Worm (Caenorhabditis elegans): ENCODE measurements around the gene mcm-2.

The mcm-2 gene

ce11 chrII:11972266-11972665 lies 34.2 kb downstream of the mcm-2 start:
- TF ChIP-seq unc-130 (GFP tag; optimal IDR thresholded peaks at IDR 0.05) (peak; percentile 4), dpl-1 (GFP tag; optimal IDR thresholded peaks at IDR 0.05) (no peak), aly-2 (tag; optimal IDR thresholded peaks at IDR 0.05) (no peak), spr-1 (tag; optimal IDR thresholded peaks at IDR 0.05) (no peak), nhr-102 (tag; optimal IDR thresholded peaks at IDR 0.05) (no peak), lsy-2 (tag; optimal IDR thresholded peaks at IDR 0.05) (no peak), aha-1 (tag) (peak; percentile 40)

DNA sequence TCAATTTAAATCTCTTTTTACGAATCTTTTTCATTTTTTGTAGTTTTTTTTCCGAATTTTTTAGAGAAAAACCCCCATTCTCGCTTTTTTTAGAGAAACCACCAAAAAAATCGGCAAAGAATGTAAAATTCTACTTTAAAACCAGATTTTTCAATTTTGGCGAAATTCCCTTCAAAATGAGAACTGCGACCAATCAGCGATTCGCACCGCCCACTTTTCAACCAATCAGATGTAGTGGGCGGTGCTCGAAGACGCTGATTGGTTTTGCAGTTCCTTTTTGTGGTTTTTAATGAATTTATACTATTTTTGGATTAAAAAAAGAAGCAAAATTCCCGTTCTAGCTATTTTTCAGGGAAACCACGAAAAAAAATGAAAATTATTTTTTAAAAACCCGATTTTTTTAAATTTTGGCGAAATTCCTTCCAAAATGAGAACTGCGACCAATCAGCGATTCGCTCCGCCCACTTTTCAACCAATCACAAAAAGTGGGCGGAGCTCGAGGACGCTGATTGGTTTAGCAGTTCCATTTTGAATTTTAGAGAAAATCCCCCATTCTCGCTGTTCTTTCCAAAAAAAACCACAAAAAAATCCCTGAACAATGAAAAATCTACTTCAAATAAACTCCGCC lies 35.3 kb downstream of the mcm-2 start:
- no peak for TF ChIP-seq sdz-12 (GFP tag; optimal IDR thresholded peaks at IDR 0.05)
- TF ChIP-seq nhr-111 (GFP tag; optimal IDR thresholded peaks at IDR 0.05), result no peak
- no peak for TF ChIP-seq mxl-2 (GFP tag; conservative IDR thresholded peaks at IDR 0.05)
- no peak for TF ChIP-seq dmd-9 (GFP tag; IDR thresholded peaks at IDR 0.05)
- no peak for TF ChIP-seq egl-27 (tag; optimal IDR thresholded peaks at IDR 0.05)
- no peak for TF ChIP-seq lin-15B (tag; optimal IDR thresholded peaks at IDR 0.05)
- no peak for TF ChIP-seq zfp-2 (tag; optimal IDR thresholded peaks at IDR 0.05)
- TF ChIP-seq hmg-1.1 (GFP tag; IDR thresholded peaks at IDR 0.05), result no peak
- TF ChIP-seq hif-1 (tag; optimal IDR thresholded peaks at IDR 0.05), result no peak
- TF ChIP-seq ztf-7 (tag; optimal IDR thresholded peaks at IDR 0.05), result no peak
- TF ChIP-seq nhr-28 (tag; optimal IDR thresholded peaks at IDR 0.05), result no peak
- no peak for TF ChIP-seq spr-3 (GFP tag; optimal IDR thresholded peaks at IDR 0.05)
- TF ChIP-seq ztf-11 (tag; optimal IDR thresholded peaks at IDR 0.05), result no peak
- TF ChIP-seq php-3 (GFP tag; IDR thresholded peaks at IDR 0.05), result no peak
- TF ChIP-seq F26F4.8 (GFP tag; conservative IDR thresholded peaks at IDR 0.05), result no peak
- TF ChIP-seq mdt-29 (GFP tag; IDR thresholded peaks at IDR 0.05), result no peak

DNA sequence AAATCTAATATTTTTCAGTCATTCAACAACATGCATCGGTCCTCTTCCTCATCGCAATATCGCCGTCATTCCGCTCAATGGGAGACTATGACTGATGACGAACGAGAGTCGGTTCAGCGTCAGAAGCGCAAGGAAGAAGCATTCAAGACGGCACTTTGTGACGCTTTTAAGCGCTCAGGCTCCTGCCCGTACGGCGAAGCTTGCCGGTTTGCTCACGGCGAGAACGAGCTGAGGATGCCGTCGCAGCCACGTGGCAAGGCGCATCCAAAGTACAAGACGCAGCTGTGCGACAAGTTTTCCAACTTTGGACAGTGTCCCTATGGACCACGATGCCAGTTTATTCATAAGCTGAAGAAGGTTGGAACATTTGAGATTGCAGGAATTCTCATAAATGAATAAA lies 37.4 kb downstream of the mcm-2 start:
- TF ChIP-seq F26F4.8 (GFP tag; conservative IDR thresholded peaks at IDR 0.05) (no peak), set-16 (GFP tag; IDR thresholded peaks at IDR 0.05) (peak; percentile 55), egl-43 (GFP tag; IDR thresholded peaks at IDR 0.05) (0 out of 2 replicates have a peak, but pooled peaks have one; percentile 35)

DNA sequence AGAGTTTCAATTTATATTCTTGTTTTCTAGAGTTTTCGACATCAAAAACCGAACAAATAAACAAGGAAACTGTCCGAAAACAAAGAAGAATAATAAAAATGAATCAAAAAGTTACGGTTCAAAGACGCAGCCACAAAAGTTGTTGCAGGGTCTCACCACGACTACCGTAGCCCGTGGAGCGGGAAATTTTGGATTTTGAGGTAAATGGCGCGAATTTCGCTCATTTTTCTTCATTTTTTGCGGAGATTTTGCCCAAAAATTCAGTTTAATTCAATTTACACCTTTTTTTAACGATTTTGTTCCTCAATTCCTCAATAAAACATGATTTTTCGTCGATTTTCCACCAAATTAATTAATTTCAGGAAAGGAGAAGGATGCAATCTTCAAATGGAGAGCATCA lies 38.1 kb downstream of the mcm-2 start, which contains the start of gene mex-1:
Gene mex-1, plus strand, starts transcription at position 363 of the 400 bp plus-strand sequence.
- TF ChIP-seq ceh-28 (tag; optimal IDR thresholded peaks at IDR 0.05), result no peak
- no peak for TF ChIP-seq tra-1 (GFP tag; IDR thresholded peaks at IDR 0.05)
- TF ChIP-seq nhr-48 (tag; optimal IDR thresholded peaks at IDR 0.05), result no peak
- no peak for TF ChIP-seq F10B5.3 (tag; optimal IDR thresholded peaks at IDR 0.05)
- TF ChIP-seq pha-4 (GFP tag; IDR thresholded peaks at IDR 0.05), result no peak
- TF ChIP-seq pha-4 (tag; optimal IDR thresholded peaks at IDR 0.05), result no peak
- no peak for TF ChIP-seq ama-1 (optimal IDR thresholded peaks at IDR 0.05)
- no peak for TF ChIP-seq pqm-1 (tag; optimal IDR thresholded peaks at IDR 0.05)
- no peak for TF ChIP-seq hlh-11 (tag; optimal IDR thresholded peaks at IDR 0.05)
- TF ChIP-seq nhr-6 (tag; optimal IDR thresholded peaks at IDR 0.05), result no peak
- no peak for TF ChIP-seq hmg-1.1 (GFP tag; IDR thresholded peaks at IDR 0.05)
- TF ChIP-seq F49E8.2 (tag; optimal IDR thresholded peaks at IDR 0.05; ENCODE audit: borderline replicate concordance), result peak; percentile 77
- no peak for TF ChIP-seq sdz-12 (GFP tag; optimal IDR thresholded peaks at IDR 0.05)
- TF ChIP-seq Y48G9A.11 (GFP tag; IDR thresholded peaks at IDR 0.05), result peak; percentile 92
- TF ChIP-seq F44E2.7 (GFP tag; IDR thresholded peaks at IDR 0.05), result no peak
- no peak for TF ChIP-seq snpc-4 (tag; optimal IDR thresholded peaks at IDR 0.05)
- TF ChIP-seq snpc-1.2 (GFP tag; IDR thresholded peaks at IDR 0.05), result peak; percentile 60
- TF ChIP-seq lin-38 (GFP tag; IDR thresholded peaks at IDR 0.05), result peak; percentile 88
- TF ChIP-seq lir-3 (tag; optimal IDR thresholded peaks at IDR 0.05), result no peak
- no peak for TF ChIP-seq aha-1 (tag)
- TF ChIP-seq lin-29 (GFP tag; IDR thresholded peaks at IDR 0.05), result no peak
- no peak for TF ChIP-seq ZK546.5 (tag; optimal IDR thresholded peaks at IDR 0.05)
- TF ChIP-seq vab-7 (GFP tag; IDR thresholded peaks at IDR 0.05), result peak; percentile 56; the same call in 1 of the 2 replicates
- no peak for TF ChIP-seq mxl-2 (GFP tag; conservative IDR thresholded peaks at IDR 0.05)
- TF ChIP-seq unc-130 (GFP tag; optimal IDR thresholded peaks at IDR 0.05), result peak; percentile 84
- TF ChIP-seq lsy-2 (tag; optimal IDR thresholded peaks at IDR 0.05), result peak in 1 of 2 experiments; percentile 24
- no peak for TF ChIP-seq zip-2 (tag; optimal IDR thresholded peaks at IDR 0.05)
- no peak for TF ChIP-seq dve-1 (tag; optimal IDR thresholded peaks at IDR 0.05; ENCODE audit: insufficient read depth)
